Fruit fly (Drosophila melanogaster): ENCODE data around the gene CG42458.

CG42458 gene

DNA sequence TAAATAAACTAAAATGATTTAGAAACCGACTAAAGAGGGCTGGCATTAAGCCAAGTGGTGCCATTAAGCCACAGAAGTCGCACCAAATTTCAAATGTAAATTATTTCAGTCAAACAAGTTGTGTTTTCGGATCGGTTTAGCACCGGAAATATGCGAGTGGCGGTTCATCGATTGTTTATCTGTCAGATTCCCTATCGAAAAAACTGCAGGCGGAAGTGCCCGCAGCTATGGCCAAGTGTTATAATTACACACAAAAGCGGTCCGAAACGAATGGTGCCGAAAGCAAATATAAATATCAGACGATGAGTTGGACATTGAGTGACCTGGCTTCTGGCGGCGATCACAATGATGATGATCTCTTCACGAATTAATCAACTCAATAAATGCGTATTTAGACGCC, 33.6 kb upstream of the CG42458 start:
- TF ChIP-seq CG12605 (GFP tag; IDR thresholded peaks at IDR 0.05), result no peak

DNA sequence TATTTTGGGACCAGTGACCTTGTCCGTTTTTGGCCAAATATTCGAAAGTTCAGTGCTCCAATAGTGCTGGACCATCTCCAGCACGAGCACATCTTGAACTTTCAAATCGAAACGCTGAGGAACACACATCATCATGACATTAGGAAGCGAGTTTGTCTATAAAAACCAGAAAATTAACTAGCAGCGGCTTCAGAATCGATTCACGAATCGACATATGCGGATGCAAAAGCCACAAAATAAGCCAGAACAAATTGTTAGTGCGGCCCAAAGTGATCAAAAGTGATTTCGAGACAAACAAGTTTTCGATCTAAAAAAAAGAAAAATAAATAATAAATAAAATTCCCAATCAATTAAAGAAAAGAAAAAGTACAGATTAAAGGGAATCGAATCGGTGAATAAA, 33.2 kb upstream of the CG42458 start, which contains the start of gene CG8563:
Gene CG8563 (plus strand): TSS at position 301 of the 400 bp plus-strand sequence.
- TF ChIP-seq CG4496 (GFP tag; IDR thresholded peaks at IDR 0.05) (no peak), CG14655 (GFP tag; optimal IDR thresholded peaks at IDR 0.05) (no peak), CG10348 (GFP tag; IDR thresholded peaks at IDR 0.05) (no peak), fd96Ca (GFP tag; IDR thresholded peaks at IDR 0.05) (no peak), gl (tag; optimal IDR thresholded peaks at IDR 0.05) (no peak), CG12605 (GFP tag; IDR thresholded peaks at IDR 0.05) (no peak), Snoo (tag; optimal IDR thresholded peaks at IDR 0.05) (no peak), CG34367 (tag; optimal IDR thresholded peaks at IDR 0.05) (no peak)

DNA sequence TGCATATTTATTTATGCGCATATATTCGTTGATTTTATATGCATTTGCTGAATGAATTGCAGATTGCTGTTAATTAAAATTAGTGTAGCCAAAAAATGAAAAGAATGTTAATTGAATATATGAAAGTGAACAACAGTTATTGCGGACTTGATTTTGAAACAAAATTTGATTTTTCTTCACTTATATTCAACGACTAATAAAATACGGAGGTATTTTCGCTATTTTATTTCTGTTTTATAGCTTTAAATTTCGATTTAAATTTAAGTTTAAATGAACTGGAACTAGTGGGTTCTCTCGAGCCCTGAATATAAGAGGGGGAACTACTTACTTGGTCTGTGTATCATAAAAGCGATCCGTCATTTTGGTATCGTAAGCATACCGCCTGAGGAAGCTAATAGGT, 27.6 kb upstream of the CG42458 start, which contains the start of gene CG32379:
Gene CG32379 (plus strand): TSS at position 301 of the 400 bp plus-strand sequence.
- TF ChIP-seq EcR (GFP tag; optimal IDR thresholded peaks at IDR 0.05) (no peak), CG34367 (tag; optimal IDR thresholded peaks at IDR 0.05) (no peak), CG14655 (GFP tag; optimal IDR thresholded peaks at IDR 0.05) (no peak), Ets98B (GFP tag; IDR thresholded peaks at IDR 0.05) (no peak), CG13204 (GFP tag; optimal IDR thresholded peaks at IDR 0.05) (no peak), Pif1B (GFP tag; optimal IDR thresholded peaks at IDR 0.05) (no peak), CG8301 (tag; optimal IDR thresholded peaks at IDR 0.05) (no peak), gl (tag; optimal IDR thresholded peaks at IDR 0.05) (no peak), CG4496 (GFP tag; IDR thresholded peaks at IDR 0.05) (no peak), CG8159 (tag; optimal IDR thresholded peaks at IDR 0.05) (no peak), CG10348 (GFP tag; IDR thresholded peaks at IDR 0.05) (no peak), fd96Ca (GFP tag; IDR thresholded peaks at IDR 0.05) (no peak), CG15710 (tag; optimal IDR thresholded peaks at IDR 0.05) (no peak), Snoo (tag; optimal IDR thresholded peaks at IDR 0.05) (no peak), Pif1A (GFP tag; optimal IDR thresholded peaks at IDR 0.05) (no peak), CG32121 (GFP tag; IDR thresholded peaks at IDR 0.05) (no peak), D1 (tag; optimal IDR thresholded peaks at IDR 0.05) (no peak)

DNA sequence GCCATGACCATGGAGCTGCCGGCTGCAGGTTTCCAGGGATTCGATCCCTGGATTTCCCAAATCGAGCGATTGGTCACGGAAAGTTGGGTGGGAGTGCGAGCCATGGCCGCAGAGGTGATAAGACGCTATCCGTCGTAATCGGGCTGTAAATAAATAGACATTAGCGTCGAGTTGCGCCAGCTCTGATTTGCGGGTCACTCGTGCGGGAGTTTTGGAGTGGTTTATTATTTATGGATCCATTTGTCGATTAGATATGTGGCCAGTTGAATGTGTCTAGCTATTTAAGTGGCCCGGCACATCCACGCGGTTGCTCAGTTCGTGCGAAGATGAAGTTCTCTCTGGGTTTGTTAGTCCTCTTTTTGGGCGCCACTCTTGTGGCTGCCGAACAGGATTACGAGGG, 25.6 kb upstream of the CG42458 start, which contains the start of gene CG8562:
Gene CG8562 (plus strand): TSS at position 307 of the 400 bp plus-strand sequence.
- TF ChIP-seq CG14655 (GFP tag; optimal IDR thresholded peaks at IDR 0.05) (no peak), Ets98B (GFP tag; IDR thresholded peaks at IDR 0.05) (no peak), CG34367 (tag; optimal IDR thresholded peaks at IDR 0.05) (no peak), Pif1A (GFP tag; optimal IDR thresholded peaks at IDR 0.05) (no peak), CG13204 (GFP tag; optimal IDR thresholded peaks at IDR 0.05) (no peak), CG9948 (tag; optimal IDR thresholded peaks at IDR 0.05) (no peak), CG8301 (tag; optimal IDR thresholded peaks at IDR 0.05) (no peak), CG17806 (tag; optimal IDR thresholded peaks at IDR 0.05) (no peak), D1 (tag; optimal IDR thresholded peaks at IDR 0.05) (no peak), CG32121 (GFP tag; IDR thresholded peaks at IDR 0.05) (no peak), Pif1B (GFP tag; optimal IDR thresholded peaks at IDR 0.05) (no peak), CG15710 (tag; optimal IDR thresholded peaks at IDR 0.05) (no peak), CG4496 (GFP tag; IDR thresholded peaks at IDR 0.05) (no peak), CG12605 (GFP tag; IDR thresholded peaks at IDR 0.05) (no peak), Snoo (tag; optimal IDR thresholded peaks at IDR 0.05) (no peak), CG10348 (GFP tag; IDR thresholded peaks at IDR 0.05) (no peak), gl (tag; optimal IDR thresholded peaks at IDR 0.05) (no peak)

DNA sequence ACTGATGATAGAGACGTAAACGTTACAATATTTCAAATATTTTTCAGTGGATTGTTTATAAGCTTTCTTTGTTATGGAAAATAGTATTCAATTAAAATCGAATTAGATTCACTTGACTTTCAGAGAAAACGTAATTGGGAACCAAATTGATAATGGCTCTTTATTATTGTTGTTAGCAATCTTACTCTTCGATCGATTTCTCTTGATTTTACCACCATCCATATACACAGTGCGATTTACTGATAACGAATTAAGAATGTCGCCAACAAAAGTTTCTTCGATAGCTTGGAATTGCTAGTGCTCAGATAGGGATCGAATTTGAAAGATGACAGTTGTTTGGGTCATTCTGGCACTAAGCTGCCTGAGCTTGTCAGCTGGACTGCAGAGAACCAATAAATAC, 23.9 kb upstream of the CG42458 start, which contains the start of gene CG18417:
Gene CG18417 (plus strand): TSS at position 301 of the 400 bp plus-strand sequence.
- TF ChIP-seq CG12605 (GFP tag; IDR thresholded peaks at IDR 0.05) (no peak), CG14655 (GFP tag; optimal IDR thresholded peaks at IDR 0.05) (no peak), CG34367 (tag; optimal IDR thresholded peaks at IDR 0.05) (no peak), Snoo (tag; optimal IDR thresholded peaks at IDR 0.05) (no peak), CG15710 (tag; optimal IDR thresholded peaks at IDR 0.05) (no peak), CG9948 (tag; optimal IDR thresholded peaks at IDR 0.05) (no peak), D1 (tag; optimal IDR thresholded peaks at IDR 0.05) (no peak), CG10348 (GFP tag; IDR thresholded peaks at IDR 0.05) (no peak), gl (tag; optimal IDR thresholded peaks at IDR 0.05) (no peak)

DNA sequence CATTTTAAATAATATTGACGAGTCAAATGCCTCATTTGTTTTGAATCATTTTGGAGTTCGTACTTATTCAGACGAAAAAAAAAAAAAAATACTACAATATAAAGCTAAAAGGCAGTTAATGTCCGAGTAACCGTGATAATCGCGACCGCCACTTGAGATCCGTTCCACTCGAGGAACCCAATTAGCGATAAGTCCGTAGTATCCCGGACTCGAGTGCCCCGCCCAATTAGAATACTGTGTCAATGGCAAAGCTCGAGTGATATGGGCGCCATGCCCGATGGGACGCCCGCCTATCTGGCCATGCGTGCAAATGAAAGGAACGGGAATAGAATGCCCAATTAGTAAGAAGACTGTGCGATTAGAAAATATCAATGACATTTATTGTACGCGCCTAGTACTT, 21.7 kb upstream of the CG42458 start:
- TF ChIP-seq CG15710 (tag; optimal IDR thresholded peaks at IDR 0.05), result no peak
- TF ChIP-seq fd96Ca (GFP tag; IDR thresholded peaks at IDR 0.05), result no peak
- TF ChIP-seq Ets98B (GFP tag; IDR thresholded peaks at IDR 0.05), result no peak
- TF ChIP-seq CG8159 (tag; optimal IDR thresholded peaks at IDR 0.05), result no peak
- no peak for TF ChIP-seq CG10348 (GFP tag; IDR thresholded peaks at IDR 0.05)
- no peak for TF ChIP-seq gl (tag; optimal IDR thresholded peaks at IDR 0.05)
- no peak for TF ChIP-seq Pif1B (GFP tag; optimal IDR thresholded peaks at IDR 0.05)
- no peak for TF ChIP-seq CG34367 (tag; optimal IDR thresholded peaks at IDR 0.05)
- TF ChIP-seq EcR (GFP tag; optimal IDR thresholded peaks at IDR 0.05), result no peak
- no peak for TF ChIP-seq CG8301 (tag; optimal IDR thresholded peaks at IDR 0.05)
- TF ChIP-seq CG12605 (GFP tag; IDR thresholded peaks at IDR 0.05), result no peak
- TF ChIP-seq CG13204 (GFP tag; optimal IDR thresholded peaks at IDR 0.05), result no peak
- TF ChIP-seq CG32121 (GFP tag; IDR thresholded peaks at IDR 0.05), result no peak
- no peak for TF ChIP-seq D1 (tag; optimal IDR thresholded peaks at IDR 0.05)
- TF ChIP-seq Pif1A (GFP tag; optimal IDR thresholded peaks at IDR 0.05), result no peak
- TF ChIP-seq CG4496 (GFP tag; IDR thresholded peaks at IDR 0.05), result no peak

DNA sequence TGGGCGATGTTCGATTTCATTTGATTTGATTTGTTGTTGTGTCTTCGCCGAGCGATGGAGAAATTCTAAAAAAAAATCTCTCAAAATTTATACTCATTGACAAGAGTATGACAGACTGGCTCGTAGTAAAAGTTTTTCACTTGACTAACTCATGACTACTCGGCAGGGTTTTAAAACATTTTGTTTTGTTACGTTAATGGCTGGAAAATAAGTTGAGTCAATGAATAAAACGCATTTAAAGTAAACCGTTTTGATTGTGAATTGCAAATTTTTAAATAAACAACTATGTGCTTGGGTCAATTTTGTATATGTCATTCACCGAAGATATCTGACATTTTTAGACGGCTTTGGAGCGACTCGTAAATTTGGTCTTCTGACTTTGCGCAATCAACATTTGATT, 19.5 kb upstream of the CG42458 start, which contains the start of gene CG8560:
Gene CG8560 (minus strand): TSS at position 101 of the 400 bp plus-strand sequence.
- no peak for TF ChIP-seq CG34367 (tag; optimal IDR thresholded peaks at IDR 0.05)
- no peak for TF ChIP-seq CG9948 (tag; optimal IDR thresholded peaks at IDR 0.05)
- no peak for TF ChIP-seq Pif1B (GFP tag; optimal IDR thresholded peaks at IDR 0.05)
- TF ChIP-seq fd96Ca (GFP tag; IDR thresholded peaks at IDR 0.05), result no peak
- no peak for TF ChIP-seq Ets98B (GFP tag; IDR thresholded peaks at IDR 0.05)
- TF ChIP-seq CG8301 (tag; optimal IDR thresholded peaks at IDR 0.05), result no peak
- no peak for TF ChIP-seq CG13204 (GFP tag; optimal IDR thresholded peaks at IDR 0.05)
- no peak for TF ChIP-seq CG32121 (GFP tag; IDR thresholded peaks at IDR 0.05)
- no peak for TF ChIP-seq CG12605 (GFP tag; IDR thresholded peaks at IDR 0.05)
- TF ChIP-seq CG17806 (tag; optimal IDR thresholded peaks at IDR 0.05), result no peak
- no peak for TF ChIP-seq CG15710 (tag; optimal IDR thresholded peaks at IDR 0.05)
- TF ChIP-seq Snoo (tag; optimal IDR thresholded peaks at IDR 0.05), result no peak
- no peak for TF ChIP-seq CG10348 (GFP tag; IDR thresholded peaks at IDR 0.05)
- no peak for TF ChIP-seq CG14655 (GFP tag; optimal IDR thresholded peaks at IDR 0.05)
- TF ChIP-seq gl (tag; optimal IDR thresholded peaks at IDR 0.05), result no peak
- TF ChIP-seq D1 (tag; optimal IDR thresholded peaks at IDR 0.05), result no peak
- TF ChIP-seq CG4496 (GFP tag; IDR thresholded peaks at IDR 0.05), result no peak
- TF ChIP-seq rn (GFP tag; IDR thresholded peaks at IDR 0.05), result no peak
- no peak for TF ChIP-seq CG8159 (tag; optimal IDR thresholded peaks at IDR 0.05)
- no peak for TF ChIP-seq Pif1A (GFP tag; optimal IDR thresholded peaks at IDR 0.05)

Data from whole organism, pupa.